Worm (Caenorhabditis elegans): ENCODE results near the gene C06A8.6.

DNA sequence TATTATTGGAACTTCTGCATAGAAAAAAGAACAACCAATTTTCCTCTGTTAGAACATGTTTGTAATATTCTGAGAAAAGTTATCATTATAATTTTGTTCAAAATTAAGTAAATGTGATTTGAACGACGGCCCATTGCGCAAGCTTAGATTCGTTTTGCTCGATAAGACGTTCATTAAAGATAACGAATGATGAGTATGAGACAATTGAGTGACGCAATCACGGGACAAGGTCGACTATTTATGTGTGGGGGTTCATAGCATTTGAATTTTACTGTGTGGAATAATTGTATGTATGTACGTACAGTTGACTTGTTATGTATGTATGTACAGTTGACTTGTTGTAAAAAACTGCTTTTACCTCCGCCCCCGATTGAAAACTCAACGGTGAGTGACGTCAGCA lies 47.1 kb downstream of the C06A8.6 start:
- TF ChIP-seq lin-15B (tag; optimal IDR thresholded peaks at IDR 0.05) (no peak), Y75B8A.6 (GFP tag; IDR thresholded peaks at IDR 0.05) (no peak), nhr-102 (tag; optimal IDR thresholded peaks at IDR 0.05) (no peak), pha-4 (GFP tag; IDR thresholded peaks at IDR 0.05) (no peak), pha-4 (tag; optimal IDR thresholded peaks at IDR 0.05) (no peak), sdz-12 (GFP tag; optimal IDR thresholded peaks at IDR 0.05) (no peak), nhr-237 (tag; optimal IDR thresholded peaks at IDR 0.05) (no peak), unc-130 (GFP tag; optimal IDR thresholded peaks at IDR 0.05) (no peak)

Measured in whole organism, L4 larva.